Worm (Caenorhabditis elegans): Measurements from ENCODE around the gene eri-1.

DNA sequence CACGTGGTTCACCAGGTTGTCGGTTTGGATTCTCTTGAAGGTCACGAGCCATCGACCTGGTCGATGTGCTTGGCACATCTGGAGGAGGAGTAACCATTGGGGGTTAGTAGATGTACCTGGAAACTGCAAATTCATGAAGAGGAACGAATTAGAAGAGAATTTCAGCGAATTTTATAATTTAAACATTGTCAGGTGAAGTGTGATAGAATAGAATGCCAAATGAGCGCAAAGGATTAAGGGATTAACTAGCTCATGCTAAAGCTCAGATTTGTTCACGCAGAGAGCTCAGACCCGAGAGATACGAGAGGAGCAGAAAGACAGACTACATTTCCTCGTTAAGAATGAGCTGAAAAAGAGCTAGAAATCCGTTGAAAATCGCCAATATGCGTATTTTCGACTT is 5.3 kb upstream of the eri-1 start, which contains the start of gene daf-18:
- no peak for TF ChIP-seq T22C8.4 (GFP tag; IDR thresholded peaks at IDR 0.05)
- no peak for TF ChIP-seq cog-1 (tag; optimal IDR thresholded peaks at IDR 0.05)
- no peak for TF ChIP-seq ztf-23 (GFP tag; IDR thresholded peaks at IDR 0.05)
- no peak for TF ChIP-seq ref-1 (GFP tag; conservative IDR thresholded peaks at IDR 0.05)
